Worm (Caenorhabditis elegans) whole organism, late embryonic: ENCODE measurements around the gene ZC239.4.

Experiments used
- ama-1 ChIP-seq: fragments of 150-350 bp; optimal IDR thresholded peaks from 2 replicates; lab custom pipeline; 2014
- ceh-22 ChIP-seq: sonication (generic microtip); optimal IDR thresholded peaks from 2 replicates; lab custom pipeline; 2017; ENCODE audit warnings: missing biosample characterization, missing genetic modification characterization
- ceh-30 ChIP-seq: fragments of 150-350 bp; optimal IDR thresholded peaks from 2 replicates; lab custom pipeline; 2014; ENCODE audit warnings: missing biosample characterization, missing genetic modification characterization
- ceh-6 ChIP-seq: fragments of 200-800 bp; sonication (Bioruptor generic); optimal IDR thresholded peaks from 2 replicates; lab custom pipeline; 2018; ENCODE audit warnings: mild to moderate bottlenecking, missing genetic modification characterization, missing compliant biosample characterization
- dmd-4 ChIP-seq: sonication (generic microtip); optimal IDR thresholded peaks from 2 replicates; lab custom pipeline; 2016; ENCODE audit warnings: borderline replicate concordance, missing genetic modification characterization, missing compliant biosample characterization
- dve-1 ChIP-seq: sonication (generic microtip); optimal IDR thresholded peaks from 2 replicates; lab custom pipeline; 2017; ENCODE audit warnings: antibody characterized with exemption, mild to moderate bottlenecking, missing genetic modification characterization, missing compliant biosample characterization
- elt-4 ChIP-seq: sonication (generic microtip); optimal IDR thresholded peaks from 2 replicates; lab custom pipeline; 2016; ENCODE audit warnings: missing genetic modification characterization, missing compliant biosample characterization
- pat-9 ChIP-seq: fragments of 200-800 bp; sonication (Bioruptor generic); optimal IDR thresholded peaks from 2 replicates; lab custom pipeline; 2018; ENCODE audit warnings: mild to moderate bottlenecking, missing genetic modification characterization, moderate library complexity, missing compliant biosample characterization
- rnt-1 ChIP-seq: sonication (generic microtip); optimal IDR thresholded peaks from 2 replicates; lab custom pipeline; 2016; ENCODE audit warnings: missing genetic modification characterization, missing compliant biosample characterization
- unc-3 ChIP-seq, 2 experiments: fragments of 200-800 bp in 1 of 2; sonication (Bioruptor generic) in 1 of 2; sonication (generic microtip) in 1 of 2; conservative IDR thresholded peaks in 1 of 2; optimal IDR thresholded peaks in 1 of 2; 2 replicates each; pipeline versions ENCODE4 v1.3.6 to Lab custom; 2016 to 2022; ENCODE audit warnings: missing compliant biosample characterization in 2 of 2, missing genetic modification characterization in 2 of 2, missing genetic modification reagents in 1 of 2
- unc-42 ChIP-seq: sonication (generic microtip); optimal IDR thresholded peaks from 2 replicates; lab custom pipeline; 2016; ENCODE audit warnings: missing genotype, missing genetic modification characterization, missing compliant biosample characterization

The ZC239.4 gene

DNA sequence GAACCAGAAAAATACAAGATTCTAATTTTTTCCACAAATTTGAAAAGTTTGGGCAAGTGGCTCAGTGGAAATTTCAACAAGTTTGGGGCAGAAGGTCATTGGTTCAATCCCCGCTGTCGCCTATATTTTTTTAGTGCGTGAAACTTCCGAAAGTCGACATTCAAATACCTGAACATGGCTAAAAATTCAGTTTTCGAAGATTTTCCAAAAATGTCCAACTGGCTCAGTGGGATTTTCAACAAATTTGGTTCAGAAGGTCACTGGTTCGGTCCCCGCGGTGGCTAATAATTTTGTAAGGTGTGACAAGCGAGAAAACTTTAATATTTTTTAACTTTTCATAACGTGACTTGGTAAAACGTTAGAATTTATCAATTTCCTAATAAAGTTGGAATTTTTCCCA is 50.7 kb downstream of the ZC239.4 start:
- TF ChIP-seq ama-1 (lab: Kevin White, UChicago) (no peak), unc-3 (GFP tag; conservative IDR thresholded peaks at IDR 0.05; lab: Robert Waterston, UW) (no peak), unc-3 (tag; optimal IDR thresholded peaks at IDR 0.05; lab: Kevin White, UChicago) (no peak), dmd-4 (tag; lab: Kevin White, UChicago) (no peak), pat-9 (tag; lab: Kevin White, UChicago) (no peak), rnt-1 (tag; lab: Kevin White, UChicago) (no peak), elt-4 (tag; lab: Kevin White, UChicago) (no peak), ceh-6 (GFP tag; lab: Kevin White, UChicago) (no peak), ceh-22 (tag; lab: Kevin White, UChicago) (no peak), dve-1 (tag; lab: Kevin White, UChicago) (no peak), unc-42 (tag; lab: Kevin White, UChicago) (no peak), ceh-30 (tag; lab: Kevin White, UChicago) (no peak)
